Worm (Caenorhabditis elegans) whole organism, L1 larva: ENCODE results near the gene srw-57.

Experiments
- blmp-1 ChIP-seq: fragments of 150-350 bp; optimal IDR thresholded peaks from 2 replicates; lab custom pipeline; 2014; ENCODE audit warnings: missing biosample characterization, missing genetic modification characterization
- fkh-10 ChIP-seq: sonication (generic microtip); optimal IDR thresholded peaks from 2 replicates; lab custom pipeline; 2017; ENCODE audit warnings: missing biosample characterization, missing genetic modification reagents, missing genetic modification characterization
- hlh-17 ChIP-seq: fragments of 200-800 bp; sonication (Bioruptor generic); optimal IDR thresholded peaks from 2 replicates; lab custom pipeline; 2018; ENCODE audit warnings: missing genetic modification characterization, mild to moderate bottlenecking, missing compliant biosample characterization, moderate library complexity, borderline replicate concordance
- lin-13 ChIP-seq: fragments of 150-350 bp; optimal IDR thresholded peaks from 2 replicates; lab custom pipeline; 2014; ENCODE audit warnings: missing biosample characterization, missing genetic modification reagents, missing genetic modification characterization
- lin-15B ChIP-seq: fragments of 150-350 bp; sonication (generic microtip); optimal IDR thresholded peaks from 3 replicates; lab custom pipeline; 2014; ENCODE audit warnings: missing biosample characterization, missing genetic modification characterization
- lir-3 ChIP-seq: sonication (generic microtip); optimal IDR thresholded peaks from 2 replicates; lab custom pipeline; 2016; ENCODE audit warnings: mild to moderate bottlenecking, missing genetic modification characterization, moderate library complexity, missing compliant biosample characterization; ENCODE audit not compliant: poor library complexity
- nhr-11 ChIP-seq: fragments of 150-350 bp; optimal IDR thresholded peaks from 2 replicates; lab custom pipeline; 2014; ENCODE audit warnings: missing biosample characterization, missing genetic modification characterization
- nhr-237 ChIP-seq: fragments of 150-350 bp; optimal IDR thresholded peaks from 2 replicates; lab custom pipeline; 2014; ENCODE audit warnings: missing biosample characterization, missing genetic modification characterization
- nhr-77 ChIP-seq: fragments of 150-350 bp; optimal IDR thresholded peaks from 2 replicates; lab custom pipeline; 2014; ENCODE audit warnings: missing biosample characterization, missing genetic modification characterization
- nhr-90 ChIP-seq: sonication (generic microtip); optimal IDR thresholded peaks from 2 replicates; lab custom pipeline; 2016; ENCODE audit warnings: mild to moderate bottlenecking, missing genetic modification characterization, missing compliant biosample characterization; ENCODE audit not compliant: poor library complexity
- pag-3 ChIP-seq: sonication (generic microtip); optimal IDR thresholded peaks from 2 replicates; lab custom pipeline; 2017; ENCODE audit warnings: missing genetic modification characterization, mild to moderate bottlenecking, missing compliant biosample characterization, antibody characterized with exemption, borderline replicate concordance; ENCODE audit not compliant: insufficient read depth
- snpc-4 ChIP-seq: fragments of 150-350 bp; optimal IDR thresholded peaks from 2 replicates; lab custom pipeline; 2014; ENCODE audit warnings: missing biosample characterization, missing genetic modification characterization
- tbx-2 ChIP-seq: sonication (generic microtip); optimal IDR thresholded peaks from 2 replicates; lab custom pipeline; 2016; ENCODE audit warnings: missing genetic modification characterization, missing compliant biosample characterization
- unc-98 ChIP-seq: fragments of 200-800 bp; sonication (Bioruptor generic); IDR thresholded peaks from 2 replicates; pipeline ENCODE4 v1.3.6; 2022; ENCODE audit warnings: missing genetic modification characterization, missing compliant biosample characterization

ce11 chrV:15950903-15951302 is 3.9 kb downstream of the srw-57 start, which contains the start of gene srw-59:
- no peak for TF ChIP-seq snpc-4 (tag; lab: Kevin White, UChicago)
- no peak for TF ChIP-seq lin-15B
- TF ChIP-seq nhr-90 (tag; lab: Kevin White, UChicago) = no peak
- TF ChIP-seq nhr-11 = no peak
- TF ChIP-seq pag-3 (tag; lab: Kevin White, UChicago) = no peak
- TF ChIP-seq lin-13 (GFP tag; lab: Kevin White, UChicago) = no peak
- TF ChIP-seq tbx-2 (tag; lab: Kevin White, UChicago) = no peak
- TF ChIP-seq nhr-77 (tag; lab: Kevin White, UChicago) = no peak
- TF ChIP-seq blmp-1 = no peak
- TF ChIP-seq nhr-237 (tag; lab: Kevin White, UChicago) = no peak
- TF ChIP-seq fkh-10 = no peak
- TF ChIP-seq lir-3 = no peak
- TF ChIP-seq hlh-17 (GFP tag; lab: Kevin White, UChicago) = no peak
- no peak for TF ChIP-seq unc-98
